Worm (Caenorhabditis elegans) whole organism, early embryonic: ENCODE data around the gene R04B5.6.

Source experiments
- B0310.2 ChIP-seq: sonication (generic microtip); optimal IDR thresholded peaks from 2 replicates; lab custom pipeline; 2016; ENCODE audit warnings: mild to moderate bottlenecking, missing genetic modification characterization, missing compliant biosample characterization
- F13C5.2 ChIP-seq: sonication (generic microtip); optimal IDR thresholded peaks from 2 replicates; lab custom pipeline; 2017; ENCODE audit warnings: mild to moderate bottlenecking, missing genetic modification characterization, inconsistent platforms, missing compliant biosample characterization
- aly-1 ChIP-seq: sonication (generic microtip); optimal IDR thresholded peaks from 2 replicates; lab custom pipeline; 2016; ENCODE audit warnings: missing genetic modification characterization, missing compliant biosample characterization
- ama-1 ChIP-seq: fragments of 150-350 bp; optimal IDR thresholded peaks from 2 replicates; lab custom pipeline; 2014
- ceh-13 ChIP-seq: fragments of 200-800 bp; sonication (Bioruptor generic); optimal IDR thresholded peaks from 2 replicates; lab custom pipeline; 2018; ENCODE audit warnings: mild to moderate bottlenecking, missing genetic modification characterization, missing compliant biosample characterization
- ceh-36 ChIP-seq: sonication (generic microtip); optimal IDR thresholded peaks from 2 replicates; lab custom pipeline; 2016; ENCODE audit warnings: missing genetic modification characterization, inconsistent platforms, missing compliant biosample characterization
- ets-7 ChIP-seq: sonication (generic microtip); optimal IDR thresholded peaks from 2 replicates; lab custom pipeline; 2016; ENCODE audit warnings: missing genotype, missing genetic modification characterization, missing compliant biosample characterization
- flt-1 ChIP-seq: fragments of 200-800 bp; sonication (Bioruptor generic); IDR thresholded peaks from 2 replicates; pipeline ENCODE4 v1.3.6; 2022; ENCODE audit warnings: missing genetic modification characterization, missing compliant biosample characterization
- hmbx-1 ChIP-seq: sonication (generic microtip); optimal IDR thresholded peaks from 2 replicates; lab custom pipeline; 2016; ENCODE audit warnings: mild to moderate bottlenecking, missing genetic modification characterization, missing compliant biosample characterization
- hmg-4 ChIP-seq: fragments of 200-800 bp; sonication (Bioruptor generic); optimal IDR thresholded peaks from 2 replicates; lab custom pipeline; 2018; ENCODE audit warnings: mild to moderate bottlenecking, missing genetic modification characterization, missing compliant biosample characterization
- hnd-1 ChIP-seq: sonication (generic microtip); optimal IDR thresholded peaks from 2 replicates; lab custom pipeline; 2016; ENCODE audit warnings: missing genetic modification characterization, missing compliant biosample characterization
- pes-1 ChIP-seq: fragments of 200-800 bp; sonication (Bioruptor generic); IDR thresholded peaks from 2 replicates; pipeline ENCODE4 v1.3.6; 2022; ENCODE audit warnings: missing genetic modification reagents, missing genetic modification characterization, missing compliant biosample characterization
- scrt-1 ChIP-seq: fragments of 200-800 bp; sonication (Bioruptor generic); IDR thresholded peaks from 2 replicates; pipeline ENCODE4 v1.3.6; 2022; ENCODE audit warnings: missing genetic modification characterization, missing compliant biosample characterization
- sea-1 ChIP-seq: fragments of 200-800 bp; sonication (Bioruptor generic); conservative IDR thresholded peaks from 2 replicates; pipeline ENCODE4 v1.3.6; 2022; ENCODE audit warnings: missing genetic modification characterization, missing compliant biosample characterization
- tbx-11 ChIP-seq: fragments of 200-800 bp; sonication (Bioruptor generic); IDR thresholded peaks from 2 replicates; pipeline ENCODE4 v1.3.6; 2022; ENCODE audit warnings: missing genetic modification characterization, missing compliant biosample characterization
- tbx-37 ChIP-seq: fragments of 200-800 bp; sonication (Bioruptor generic); conservative IDR thresholded peaks from 2 replicates; pipeline ENCODE4 v1.3.6; 2022; ENCODE audit warnings: missing genetic modification reagents, missing genetic modification characterization, missing compliant biosample characterization
- tra-4 ChIP-seq: sonication (generic microtip); optimal IDR thresholded peaks from 2 replicates; lab custom pipeline; 2017; ENCODE audit warnings: missing genetic modification characterization, missing compliant biosample characterization

The R04B5.6 gene

DNA sequence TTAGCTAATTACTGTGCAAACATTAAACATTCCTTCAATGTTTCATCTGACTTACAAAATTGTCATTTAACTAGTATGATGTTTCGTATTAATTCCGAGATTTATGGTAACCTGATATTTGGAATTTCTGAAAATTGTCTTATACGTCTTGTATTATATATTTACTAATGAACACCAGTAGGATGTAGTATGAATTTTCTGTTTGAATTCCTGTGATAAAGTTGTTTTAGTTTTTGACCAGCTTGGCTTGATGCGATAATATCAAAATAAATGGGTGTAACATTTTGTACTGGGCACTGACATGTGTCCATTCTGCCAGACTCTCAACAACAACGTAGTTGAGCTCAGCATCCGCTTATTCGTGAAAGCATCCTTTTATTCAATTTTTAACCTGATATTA is at the start of gene R04B5.6:
Gene R04B5.6, plus strand, starts transcription at position 301 of the 400 bp plus-strand sequence.
- TF ChIP-seq tbx-11 (GFP tag; lab: Robert Waterston, UW) (no peak), scrt-1 (no peak)

ce11 chrV:10035586-10035985 is 49.4 kb upstream of the R04B5.6 start:
- TF ChIP-seq ama-1 (lab: Kevin White, UChicago) (no peak), pes-1 (no peak), tbx-37 (no peak), flt-1 (GFP tag; lab: Robert Waterston, UW) (no peak)

ce11 chrV:10036275-10036674 is 48.7 kb upstream of the R04B5.6 start, which contains the start of gene T06E8.2:
Gene T06E8.2 (minus strand): TSS chrV:10036413.
- TF ChIP-seq hnd-1 (tag; lab: Kevin White, UChicago) (no peak), tbx-11 (GFP tag; lab: Robert Waterston, UW) (no peak), tbx-37 (no peak), F13C5.2 (no peak), hmg-4 (GFP tag; lab: Kevin White, UChicago) (peak; percentile 51), ets-7 (tag; lab: Kevin White, UChicago) (no peak), ceh-13 (GFP tag; lab: Kevin White, UChicago) (no peak), B0310.2 (tag; lab: Kevin White, UChicago) (no peak)

DNA sequence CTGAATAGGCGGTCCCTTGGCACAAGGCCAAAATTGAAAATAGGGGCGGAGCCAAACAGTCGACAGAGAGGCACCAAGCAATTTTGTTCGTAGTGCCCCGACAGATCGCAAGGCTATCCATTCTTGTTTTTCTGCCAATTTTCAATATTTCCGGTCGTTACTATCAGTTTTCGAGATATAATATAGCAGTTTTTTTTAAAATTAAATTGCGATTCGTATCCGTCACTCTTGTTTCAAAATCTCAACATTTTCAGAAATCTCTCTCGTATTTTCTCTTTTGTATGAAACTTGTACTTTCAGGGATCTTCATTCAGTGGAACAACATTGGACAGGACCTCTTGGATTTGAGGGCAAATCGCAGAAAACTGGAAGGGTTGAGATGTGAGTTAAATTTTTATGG is 47.9 kb upstream of the R04B5.6 start, which contains the start of gene F57A8.1:
Gene F57A8.1, plus strand, starts transcription at position 301 of the 400 bp plus-strand sequence.
- no peak for TF ChIP-seq tra-4 (tag; lab: Kevin White, UChicago)
- TF ChIP-seq tbx-11 (GFP tag; lab: Robert Waterston, UW) = no peak
- TF ChIP-seq ceh-36 (tag; lab: Kevin White, UChicago) = no peak
- no peak for TF ChIP-seq ceh-13 (GFP tag; lab: Kevin White, UChicago)
- no peak for TF ChIP-seq scrt-1
- TF ChIP-seq hnd-1 (tag; lab: Kevin White, UChicago) = no peak
- TF ChIP-seq sea-1 (GFP tag; lab: Robert Waterston, UW) = no peak
- no peak for TF ChIP-seq ets-7 (tag; lab: Kevin White, UChicago)
- no peak for TF ChIP-seq hmbx-1 (tag; lab: Kevin White, UChicago)

ce11 chrV:10039837-10040236 is 45.1 kb upstream of the R04B5.6 start:
- TF ChIP-seq sea-1 (GFP tag; lab: Robert Waterston, UW) = peak; percentile 45; the same call in 1 of the 2 replicates
- TF ChIP-seq hnd-1 (tag; lab: Kevin White, UChicago) = no peak
- TF ChIP-seq flt-1 (GFP tag; lab: Robert Waterston, UW) = no peak
- no peak for TF ChIP-seq pes-1
- TF ChIP-seq tbx-11 (GFP tag; lab: Robert Waterston, UW) = no peak
- peak; percentile 2 for TF ChIP-seq B0310.2 (tag; lab: Kevin White, UChicago)
- TF ChIP-seq scrt-1 = no peak
- peak; percentile 47 for TF ChIP-seq hmg-4 (GFP tag; lab: Kevin White, UChicago)
- TF ChIP-seq hmbx-1 (tag; lab: Kevin White, UChicago) = no peak
- TF ChIP-seq ets-7 (tag; lab: Kevin White, UChicago) = no peak
- TF ChIP-seq ceh-36 (tag; lab: Kevin White, UChicago) = no peak
- no peak for TF ChIP-seq ama-1 (lab: Kevin White, UChicago)
- TF ChIP-seq tbx-37 = 0 out of 2 replicates have a peak, but pooled peaks have one; percentile 9
- peak; percentile 23 for TF ChIP-seq F13C5.2
- no peak for TF ChIP-seq tra-4 (tag; lab: Kevin White, UChicago)
- peak; percentile 21 for TF ChIP-seq aly-1 (tag; lab: Kevin White, UChicago)

DNA sequence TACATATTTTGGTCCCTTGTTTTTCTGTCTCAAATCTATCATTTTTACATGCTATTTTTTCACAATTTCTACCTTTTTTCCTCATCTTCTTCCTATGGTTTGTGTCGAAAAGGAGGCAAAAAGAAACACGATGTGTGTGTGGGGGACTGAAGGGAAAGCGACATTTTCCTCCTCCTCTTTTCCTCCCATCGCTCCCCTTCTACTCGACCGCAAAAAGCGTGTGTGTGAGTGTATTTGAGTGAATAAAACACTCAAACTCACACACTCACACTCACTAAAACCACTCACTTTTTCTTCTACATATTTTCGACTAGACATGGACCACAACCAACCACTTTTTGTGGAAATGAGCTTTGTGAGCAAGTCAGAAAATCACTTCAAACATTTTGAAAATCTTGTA is 43.5 kb upstream of the R04B5.6 start:
- no peak for TF ChIP-seq sea-1 (GFP tag; lab: Robert Waterston, UW)
- TF ChIP-seq ceh-36 (tag; lab: Kevin White, UChicago) = no peak
- no peak for TF ChIP-seq flt-1 (GFP tag; lab: Robert Waterston, UW)
- TF ChIP-seq pes-1 = no peak
- no peak for TF ChIP-seq hmg-4 (GFP tag; lab: Kevin White, UChicago)
- TF ChIP-seq hnd-1 (tag; lab: Kevin White, UChicago) = no peak
- no peak for TF ChIP-seq ama-1 (lab: Kevin White, UChicago)
- no peak for TF ChIP-seq B0310.2 (tag; lab: Kevin White, UChicago)
- no peak for TF ChIP-seq tra-4 (tag; lab: Kevin White, UChicago)
- no peak for TF ChIP-seq F13C5.2
- no peak for TF ChIP-seq scrt-1
- no peak for TF ChIP-seq ceh-13 (GFP tag; lab: Kevin White, UChicago)
- no peak for TF ChIP-seq tbx-37
- no peak for TF ChIP-seq hmbx-1 (tag; lab: Kevin White, UChicago)
- TF ChIP-seq aly-1 (tag; lab: Kevin White, UChicago) = no peak
- no peak for TF ChIP-seq tbx-11 (GFP tag; lab: Robert Waterston, UW)
- TF ChIP-seq ets-7 (tag; lab: Kevin White, UChicago) = no peak

DNA sequence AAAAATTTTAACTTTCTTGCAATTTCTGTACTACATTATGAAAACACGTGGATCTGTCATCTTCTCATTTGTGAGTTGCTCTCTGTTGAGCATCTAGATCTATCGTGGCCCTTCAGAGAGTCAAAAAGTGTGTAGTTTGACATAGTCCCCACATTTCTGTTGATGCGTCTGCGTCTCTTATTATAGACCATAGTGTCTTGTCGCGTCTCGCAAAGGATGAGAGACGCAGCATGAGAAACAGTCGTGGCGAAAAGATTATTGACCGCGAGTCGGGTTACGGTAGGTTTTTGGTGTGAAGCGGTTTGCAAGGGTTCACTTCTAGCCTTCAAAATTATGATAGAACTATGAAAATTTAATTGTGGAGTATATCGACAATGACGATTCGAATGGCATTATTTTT is 42.7 kb upstream of the R04B5.6 start:
- TF ChIP-seq ceh-36 (tag; lab: Kevin White, UChicago) = no peak
- no peak for TF ChIP-seq tbx-37
- TF ChIP-seq aly-1 (tag; lab: Kevin White, UChicago) = no peak
- 0 out of 2 replicates have a peak, but pooled peaks have one; percentile 9 for TF ChIP-seq flt-1 (GFP tag; lab: Robert Waterston, UW)
- no peak for TF ChIP-seq ets-7 (tag; lab: Kevin White, UChicago)
- TF ChIP-seq hmg-4 (GFP tag; lab: Kevin White, UChicago) = no peak
- TF ChIP-seq tbx-11 (GFP tag; lab: Robert Waterston, UW) = no peak
- no peak for TF ChIP-seq scrt-1
- TF ChIP-seq F13C5.2 = peak; percentile 47

DNA sequence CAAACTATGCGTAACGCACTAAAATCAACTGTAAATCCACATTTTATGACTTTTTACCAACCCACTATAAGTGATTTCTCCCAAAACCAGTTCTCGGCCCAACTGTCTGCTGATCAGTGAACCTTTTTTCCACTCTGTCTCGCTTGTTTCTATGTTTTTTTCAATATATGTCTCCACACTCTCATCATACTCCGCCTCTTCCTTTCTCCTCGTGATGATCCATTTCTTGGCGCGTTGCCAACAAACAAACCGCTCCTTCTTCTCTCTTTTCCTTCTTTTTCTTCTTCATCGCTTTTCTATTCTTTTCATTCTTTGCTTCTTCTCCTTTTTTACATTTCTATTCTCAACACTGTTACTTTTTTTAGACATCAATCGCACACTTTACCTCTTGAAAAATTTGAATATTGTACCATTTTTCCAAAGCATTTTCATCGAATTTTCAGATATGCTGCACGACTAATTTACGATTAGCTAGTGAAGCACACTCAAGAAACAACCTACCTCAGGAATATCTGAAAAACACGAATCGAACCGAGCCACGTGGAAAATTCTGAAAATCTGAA is 41.6 kb upstream of the R04B5.6 start, which contains the start of gene T06E8.8:
Gene T06E8.8, plus strand, starts transcription at position 513 of the 563 bp plus-strand sequence.
- no peak for TF ChIP-seq ama-1 (lab: Kevin White, UChicago)
